Worm (Caenorhabditis elegans): ENCODE data around the gene F13B12.3.

F13B12.3 gene

ce11 chrIV:10467347-10467746 is 28.4 kb downstream of the F13B12.3 start:
- TF ChIP-seq cog-1 (tag; optimal IDR thresholded peaks at IDR 0.05) (no peak), ztf-23 (GFP tag; IDR thresholded peaks at IDR 0.05) (no peak), ref-1 (GFP tag; conservative IDR thresholded peaks at IDR 0.05) (no peak)

- no peak for TF ChIP-seq cog-1 (tag; optimal IDR thresholded peaks at IDR 0.05)
- TF ChIP-seq tab-1 (GFP tag; IDR thresholded peaks at IDR 0.05) = no peak
- TF ChIP-seq T22C8.4 (GFP tag; IDR thresholded peaks at IDR 0.05) = no peak
- TF ChIP-seq med-1 (GFP tag; optimal IDR thresholded peaks at IDR 0.05; ENCODE audit: insufficient read depth) = no peak
- TF ChIP-seq klf-2 (GFP tag; conservative IDR thresholded peaks at IDR 0.05) = no peak
- TF ChIP-seq ref-1 (GFP tag; conservative IDR thresholded peaks at IDR 0.05) = no peak
- TF ChIP-seq flt-1 (GFP tag; IDR thresholded peaks at IDR 0.05) = no peak
- TF ChIP-seq ztf-23 (GFP tag; IDR thresholded peaks at IDR 0.05) = no peak
- TF ChIP-seq ztf-29 (GFP tag; IDR thresholded peaks at IDR 0.05) = no peak
Measured at ce11 chrIV:10468662-10469061, 29.7 kb downstream of the F13B12.3 start.

DNA sequence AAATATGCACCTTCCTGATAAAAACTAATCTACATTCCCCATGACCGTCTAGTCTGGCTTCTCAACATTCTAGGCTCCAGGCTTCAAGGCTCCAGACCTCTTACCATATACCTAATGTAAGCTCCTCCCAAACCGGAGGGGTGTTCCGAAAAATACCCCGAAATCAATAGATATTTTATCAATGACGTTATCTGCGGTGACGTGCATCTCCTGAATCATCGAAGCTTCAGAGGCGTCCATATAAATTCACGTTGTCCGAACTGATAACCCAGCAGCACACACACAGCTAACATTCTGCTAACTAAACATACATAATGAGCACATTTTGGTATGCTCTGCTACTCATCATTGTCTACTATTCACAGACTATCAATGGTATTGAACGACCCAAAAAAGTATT is 30.6 kb downstream of the F13B12.3 start, which contains the start of gene ugt-44:
Gene ugt-44 (plus strand): TSS at position 248 of the 400 bp plus-strand sequence.
- no peak for TF ChIP-seq ztf-29 (GFP tag; IDR thresholded peaks at IDR 0.05)
- TF ChIP-seq cog-1 (tag; optimal IDR thresholded peaks at IDR 0.05) = no peak
- no peak for TF ChIP-seq ref-1 (GFP tag; conservative IDR thresholded peaks at IDR 0.05)
- TF ChIP-seq tab-1 (GFP tag; IDR thresholded peaks at IDR 0.05) = no peak
- TF ChIP-seq ztf-23 (GFP tag; IDR thresholded peaks at IDR 0.05) = no peak
- no peak for TF ChIP-seq T22C8.4 (GFP tag; IDR thresholded peaks at IDR 0.05)
- no peak for TF ChIP-seq flt-1 (GFP tag; IDR thresholded peaks at IDR 0.05)
- no peak for TF ChIP-seq klf-2 (GFP tag; conservative IDR thresholded peaks at IDR 0.05)

ce11 chrIV:10472478-10472877 is 33.6 kb downstream of the F13B12.3 start, which contains the start of gene bgnt-1.1:
Gene bgnt-1.1 (plus strand): TSS chrIV:10472778.
- TF ChIP-seq tab-1 (GFP tag; IDR thresholded peaks at IDR 0.05) (no peak), cog-1 (tag; optimal IDR thresholded peaks at IDR 0.05) (no peak), med-1 (GFP tag; optimal IDR thresholded peaks at IDR 0.05; ENCODE audit: insufficient read depth) (no peak), ref-1 (GFP tag; conservative IDR thresholded peaks at IDR 0.05) (no peak), flt-1 (GFP tag; IDR thresholded peaks at IDR 0.05) (no peak), ztf-29 (GFP tag; IDR thresholded peaks at IDR 0.05) (no peak), T22C8.4 (GFP tag; IDR thresholded peaks at IDR 0.05) (no peak), klf-2 (GFP tag; conservative IDR thresholded peaks at IDR 0.05) (no peak), ztf-23 (GFP tag; IDR thresholded peaks at IDR 0.05) (no peak)

ce11 chrIV:10475234-10475633 is 36.3 kb downstream of the F13B12.3 start:
- no peak for TF ChIP-seq cog-1 (tag; optimal IDR thresholded peaks at IDR 0.05)
- no peak for TF ChIP-seq flt-1 (GFP tag; IDR thresholded peaks at IDR 0.05)
- no peak for TF ChIP-seq tab-1 (GFP tag; IDR thresholded peaks at IDR 0.05)
- TF ChIP-seq klf-2 (GFP tag; conservative IDR thresholded peaks at IDR 0.05) = no peak
- TF ChIP-seq ztf-29 (GFP tag; IDR thresholded peaks at IDR 0.05) = no peak
- TF ChIP-seq ref-1 (GFP tag; conservative IDR thresholded peaks at IDR 0.05) = no peak
- TF ChIP-seq med-1 (GFP tag; optimal IDR thresholded peaks at IDR 0.05; ENCODE audit: insufficient read depth) = no peak
- no peak for TF ChIP-seq ztf-23 (GFP tag; IDR thresholded peaks at IDR 0.05)
- no peak for TF ChIP-seq T22C8.4 (GFP tag; IDR thresholded peaks at IDR 0.05)

DNA sequence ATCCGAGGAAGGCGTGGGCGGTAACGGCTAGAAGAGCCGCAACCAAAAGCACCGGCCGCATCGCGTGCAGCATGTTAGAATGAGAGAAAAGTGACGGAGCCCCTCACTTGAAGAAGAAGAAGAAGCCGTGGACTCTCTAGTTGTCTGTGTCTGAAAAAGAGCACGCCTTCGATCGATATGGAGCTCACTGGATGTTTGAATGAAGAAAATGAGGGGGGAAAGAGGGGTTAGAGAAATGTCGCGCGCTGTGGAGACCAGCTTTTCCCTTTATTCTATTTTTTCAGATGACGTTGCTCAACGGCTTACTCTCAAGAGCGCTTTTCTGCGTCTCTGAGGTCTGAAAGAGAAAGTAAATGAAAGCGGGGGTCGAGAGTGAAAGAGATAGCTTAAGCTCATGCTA is 42.8 kb downstream of the F13B12.3 start, which contains the start of gene egl-21:
Gene egl-21 (minus strand): TSS at position 150 of the 400 bp plus-strand sequence.
- TF ChIP-seq T22C8.4 (GFP tag; IDR thresholded peaks at IDR 0.05) (no peak), cog-1 (tag; optimal IDR thresholded peaks at IDR 0.05) (no peak), ztf-29 (GFP tag; IDR thresholded peaks at IDR 0.05) (no peak), tab-1 (GFP tag; IDR thresholded peaks at IDR 0.05) (no peak), ztf-23 (GFP tag; IDR thresholded peaks at IDR 0.05) (no peak), flt-1 (GFP tag; IDR thresholded peaks at IDR 0.05) (no peak), med-1 (GFP tag; optimal IDR thresholded peaks at IDR 0.05; ENCODE audit: insufficient read depth) (no peak), ref-1 (GFP tag; conservative IDR thresholded peaks at IDR 0.05) (no peak), klf-2 (GFP tag; conservative IDR thresholded peaks at IDR 0.05) (no peak)

DNA sequence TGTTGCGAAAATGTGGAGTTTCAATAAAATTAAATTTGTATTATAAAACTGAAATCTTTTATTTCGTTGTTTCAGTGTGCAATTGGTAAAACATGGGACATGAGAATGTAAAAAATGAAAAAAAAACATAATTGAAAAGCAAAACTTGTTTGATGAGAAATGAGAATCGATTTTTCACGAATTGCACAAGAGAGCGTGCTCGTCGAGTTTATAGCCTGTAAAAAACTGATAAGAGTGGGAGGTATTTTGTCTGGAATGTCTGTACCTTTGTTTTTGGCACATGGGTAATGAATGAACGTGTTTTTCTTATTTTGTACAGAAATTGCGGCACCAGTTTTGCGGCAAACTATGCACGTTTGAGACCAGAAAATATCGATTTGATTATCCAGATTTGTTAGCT is 43.7 kb downstream of the F13B12.3 start:
- no peak for TF ChIP-seq T22C8.4 (GFP tag; IDR thresholded peaks at IDR 0.05)
- TF ChIP-seq ztf-29 (GFP tag; IDR thresholded peaks at IDR 0.05) = no peak
- no peak for TF ChIP-seq med-1 (GFP tag; optimal IDR thresholded peaks at IDR 0.05; ENCODE audit: insufficient read depth)
- TF ChIP-seq klf-2 (GFP tag; conservative IDR thresholded peaks at IDR 0.05) = no peak

DNA sequence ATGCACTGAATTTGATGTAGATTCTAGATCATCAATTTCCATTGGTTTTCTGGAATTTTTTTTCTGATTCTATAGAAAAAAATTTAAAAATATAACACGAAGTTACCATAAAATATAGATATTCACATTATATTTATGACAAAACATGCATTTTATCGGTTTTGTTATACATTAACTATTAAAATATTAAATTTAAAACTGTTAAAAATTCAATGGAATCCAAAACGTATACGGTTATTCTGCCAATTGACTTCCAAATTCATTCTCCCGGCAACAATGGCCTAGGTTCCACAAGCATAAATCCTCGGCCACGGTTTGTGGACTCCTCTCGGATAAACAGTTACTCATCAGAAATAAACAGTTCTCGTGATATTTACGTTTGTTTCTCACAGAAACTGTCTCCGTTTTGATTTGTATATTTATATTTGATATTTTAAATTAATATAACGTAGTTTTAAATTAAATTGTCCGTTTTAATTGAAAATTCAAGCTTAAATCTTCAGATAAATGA is 44.7 kb downstream of the F13B12.3 start, which contains the start of the genes F01D4.5 and ced-5:
Gene F01D4.5 (minus strand): TSS at position 51 of the 511 bp plus-strand sequence.
Gene ced-5 (plus strand): TSS at position 504 of the 511 bp plus-strand sequence.
- TF ChIP-seq ref-1 (GFP tag; conservative IDR thresholded peaks at IDR 0.05) (no peak), T22C8.4 (GFP tag; IDR thresholded peaks at IDR 0.05) (0 out of 2 replicates have a peak, but pooled peaks have one; percentile 18), flt-1 (GFP tag; IDR thresholded peaks at IDR 0.05) (peak; percentile 83), ztf-29 (GFP tag; IDR thresholded peaks at IDR 0.05) (no peak), cog-1 (tag; optimal IDR thresholded peaks at IDR 0.05) (peak; percentile 64), ztf-23 (GFP tag; IDR thresholded peaks at IDR 0.05) (peak; percentile 42; the same call in 1 of the 2 replicates)

DNA sequence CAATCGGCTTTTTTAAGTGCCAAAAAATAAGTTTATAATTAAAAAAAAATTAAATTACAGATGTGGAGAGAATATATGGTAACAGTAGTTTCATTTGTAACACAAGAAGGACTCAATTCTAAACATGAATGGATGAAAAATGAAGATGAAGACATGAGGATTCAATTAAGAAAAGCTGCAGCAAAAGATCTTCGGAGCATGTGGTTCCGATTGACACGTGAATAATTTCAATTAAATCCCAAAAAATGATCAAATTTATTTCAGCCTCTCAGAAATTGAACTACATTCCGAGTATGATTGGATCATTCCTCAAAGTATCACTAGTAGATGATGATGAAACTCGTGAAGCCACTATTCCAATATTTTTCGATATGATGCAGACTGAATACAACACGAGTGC is 50.5 kb downstream of the F13B12.3 start:
- TF ChIP-seq ztf-29 (GFP tag; IDR thresholded peaks at IDR 0.05) = no peak
- TF ChIP-seq cog-1 (tag; optimal IDR thresholded peaks at IDR 0.05) = no peak
